Worm (Caenorhabditis elegans) whole organism, early embryonic: ENCODE data around the gene F16B4.7.

Experiments used
- B0310.2 ChIP-seq: sonication (generic microtip); optimal IDR thresholded peaks from 2 replicates; lab custom pipeline; 2016; ENCODE audit warnings: mild to moderate bottlenecking, missing genetic modification characterization, missing compliant biosample characterization
- F13C5.2 ChIP-seq: sonication (generic microtip); optimal IDR thresholded peaks from 2 replicates; lab custom pipeline; 2017; ENCODE audit warnings: mild to moderate bottlenecking, missing genetic modification characterization, inconsistent platforms, missing compliant biosample characterization
- aly-1 ChIP-seq: sonication (generic microtip); optimal IDR thresholded peaks from 2 replicates; lab custom pipeline; 2016; ENCODE audit warnings: missing genetic modification characterization, missing compliant biosample characterization
- ama-1 ChIP-seq: fragments of 150-350 bp; optimal IDR thresholded peaks from 2 replicates; lab custom pipeline; 2014
- ceh-13 ChIP-seq: fragments of 200-800 bp; sonication (Bioruptor generic); optimal IDR thresholded peaks from 2 replicates; lab custom pipeline; 2018; ENCODE audit warnings: mild to moderate bottlenecking, missing genetic modification characterization, missing compliant biosample characterization
- ceh-36 ChIP-seq: sonication (generic microtip); optimal IDR thresholded peaks from 2 replicates; lab custom pipeline; 2016; ENCODE audit warnings: missing genetic modification characterization, inconsistent platforms, missing compliant biosample characterization
- ets-7 ChIP-seq: sonication (generic microtip); optimal IDR thresholded peaks from 2 replicates; lab custom pipeline; 2016; ENCODE audit warnings: missing genotype, missing genetic modification characterization, missing compliant biosample characterization
- flt-1 ChIP-seq: fragments of 200-800 bp; sonication (Bioruptor generic); IDR thresholded peaks from 2 replicates; pipeline ENCODE4 v1.3.6; 2022; ENCODE audit warnings: missing genetic modification characterization, missing compliant biosample characterization
- hmbx-1 ChIP-seq: sonication (generic microtip); optimal IDR thresholded peaks from 2 replicates; lab custom pipeline; 2016; ENCODE audit warnings: mild to moderate bottlenecking, missing genetic modification characterization, missing compliant biosample characterization
- hmg-4 ChIP-seq: fragments of 200-800 bp; sonication (Bioruptor generic); optimal IDR thresholded peaks from 2 replicates; lab custom pipeline; 2018; ENCODE audit warnings: mild to moderate bottlenecking, missing genetic modification characterization, missing compliant biosample characterization
- hnd-1 ChIP-seq: sonication (generic microtip); optimal IDR thresholded peaks from 2 replicates; lab custom pipeline; 2016; ENCODE audit warnings: missing genetic modification characterization, missing compliant biosample characterization
- pes-1 ChIP-seq: fragments of 200-800 bp; sonication (Bioruptor generic); IDR thresholded peaks from 2 replicates; pipeline ENCODE4 v1.3.6; 2022; ENCODE audit warnings: missing genetic modification reagents, missing genetic modification characterization, missing compliant biosample characterization
- scrt-1 ChIP-seq: fragments of 200-800 bp; sonication (Bioruptor generic); IDR thresholded peaks from 2 replicates; pipeline ENCODE4 v1.3.6; 2022; ENCODE audit warnings: missing genetic modification characterization, missing compliant biosample characterization
- sea-1 ChIP-seq: fragments of 200-800 bp; sonication (Bioruptor generic); conservative IDR thresholded peaks from 2 replicates; pipeline ENCODE4 v1.3.6; 2022; ENCODE audit warnings: missing genetic modification characterization, missing compliant biosample characterization
- tbx-11 ChIP-seq: fragments of 200-800 bp; sonication (Bioruptor generic); IDR thresholded peaks from 2 replicates; pipeline ENCODE4 v1.3.6; 2022; ENCODE audit warnings: missing genetic modification characterization, missing compliant biosample characterization
- tbx-37 ChIP-seq: fragments of 200-800 bp; sonication (Bioruptor generic); conservative IDR thresholded peaks from 2 replicates; pipeline ENCODE4 v1.3.6; 2022; ENCODE audit warnings: missing genetic modification reagents, missing genetic modification characterization, missing compliant biosample characterization
- tra-4 ChIP-seq: sonication (generic microtip); optimal IDR thresholded peaks from 2 replicates; lab custom pipeline; 2017; ENCODE audit warnings: missing genetic modification characterization, missing compliant biosample characterization

F16B4.7 gene

DNA sequence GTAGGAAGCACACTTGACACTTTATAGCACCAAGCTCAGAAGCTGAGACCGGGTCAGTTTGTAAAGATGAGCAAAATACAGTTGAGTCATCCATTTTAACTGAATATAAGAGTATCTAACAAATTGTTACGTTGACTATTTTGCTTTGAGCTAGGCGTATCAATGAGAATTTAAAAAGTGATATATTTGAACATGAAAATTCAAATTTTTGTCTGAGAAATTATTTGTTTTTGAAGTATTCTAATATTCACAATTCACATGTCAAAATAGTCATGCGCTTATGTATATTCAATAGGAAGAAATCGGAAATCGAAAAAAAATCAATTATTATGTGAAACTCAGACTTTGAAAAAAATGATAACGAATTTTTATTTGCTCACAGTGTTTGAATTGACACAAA is 38.8 kb downstream of the F16B4.7 start, which contains the start of gene nhr-110:
TSS of gene nhr-110 (minus strand) at position 101 of the 400 bp plus-strand sequence.
- TF ChIP-seq ama-1 (lab: Kevin White, UChicago), result no peak
- no peak for TF ChIP-seq scrt-1 (GFP tag; lab: Robert Waterston, UW)
- no peak for TF ChIP-seq F13C5.2
- TF ChIP-seq hmbx-1 (tag; lab: Kevin White, UChicago), result no peak
- TF ChIP-seq flt-1, result no peak
- TF ChIP-seq ceh-13 (GFP tag; lab: Kevin White, UChicago), result no peak
- no peak for TF ChIP-seq hmg-4 (GFP tag; lab: Kevin White, UChicago)
- TF ChIP-seq ceh-36 (tag; lab: Kevin White, UChicago), result no peak

DNA sequence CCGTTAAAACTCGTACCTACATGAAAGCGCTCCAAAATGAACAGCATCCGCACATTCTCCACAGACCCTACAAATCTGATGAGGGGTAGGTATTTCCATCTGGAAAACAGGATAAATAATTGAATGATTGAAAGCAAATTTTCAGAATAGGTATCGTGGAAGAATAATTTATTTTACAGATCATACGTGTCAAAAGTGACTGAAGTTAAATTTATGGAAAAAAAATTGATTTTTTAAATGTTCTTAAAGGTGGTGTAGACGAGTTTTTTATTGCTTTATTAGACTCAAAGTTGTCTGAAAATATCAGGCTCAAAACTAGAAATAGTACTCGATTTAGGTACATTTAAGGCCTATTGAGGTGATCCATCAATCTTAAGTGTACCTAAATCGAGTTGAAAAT is 41.2 kb downstream of the F16B4.7 start, which contains the start of gene nhr-237:
TSS of gene nhr-237 (minus strand) at position 101 of the 400 bp plus-strand sequence.
- TF ChIP-seq tra-4 (tag; lab: Kevin White, UChicago) (no peak), B0310.2 (tag; lab: Kevin White, UChicago) (no peak), hnd-1 (tag; lab: Kevin White, UChicago) (no peak), F13C5.2 (no peak), hmg-4 (GFP tag; lab: Kevin White, UChicago) (no peak), scrt-1 (GFP tag; lab: Robert Waterston, UW) (no peak), hmbx-1 (tag; lab: Kevin White, UChicago) (no peak), ama-1 (lab: Kevin White, UChicago) (no peak), pes-1 (no peak), ets-7 (tag; lab: Kevin White, UChicago) (no peak), tbx-37 (no peak), flt-1 (no peak), tbx-11 (no peak), ceh-13 (GFP tag; lab: Kevin White, UChicago) (no peak), aly-1 (tag; lab: Kevin White, UChicago) (no peak), ceh-36 (tag; lab: Kevin White, UChicago) (no peak), sea-1 (GFP tag; lab: Robert Waterston, UW) (no peak)

DNA sequence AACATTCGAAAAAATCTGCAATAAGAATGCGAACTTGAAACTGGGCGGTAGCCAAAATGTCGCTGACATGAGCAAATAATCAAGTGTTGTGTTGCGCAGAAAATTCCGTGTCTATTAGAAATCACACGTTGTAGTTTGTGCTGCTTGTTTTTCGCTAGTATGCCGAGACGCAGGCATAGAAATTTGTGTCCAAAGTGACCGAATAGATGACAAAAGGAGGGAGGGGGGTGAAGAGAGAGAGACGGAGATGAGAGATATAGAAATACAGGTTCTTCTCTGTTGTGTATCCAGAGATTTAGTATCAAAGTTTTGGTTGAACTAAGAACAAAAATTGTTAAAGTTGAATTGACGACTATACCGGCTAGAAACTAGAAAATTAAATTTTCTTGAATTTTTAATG is 41.8 kb downstream of the F16B4.7 start:
- TF ChIP-seq scrt-1 (GFP tag; lab: Robert Waterston, UW), result no peak

DNA sequence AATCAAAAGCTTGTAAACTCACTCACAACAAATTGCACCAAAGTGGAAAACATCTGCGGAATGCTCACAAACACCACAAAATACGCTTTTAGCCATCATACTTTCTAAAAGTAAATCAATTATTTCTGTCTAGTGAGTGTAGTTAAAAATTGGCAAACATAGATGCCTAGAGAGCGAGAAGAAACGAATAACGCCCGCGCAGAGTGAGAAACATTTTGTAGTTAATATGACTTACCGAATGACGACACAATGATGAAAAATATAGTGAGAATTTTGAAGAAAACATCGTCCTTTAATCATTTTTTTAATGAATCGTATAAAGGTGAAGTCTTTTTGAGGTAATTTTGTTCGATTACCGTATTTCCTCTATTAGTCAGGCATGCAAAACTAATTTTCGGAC is 43.8 kb downstream of the F16B4.7 start, which contains the start of gene nhr-238:
TSS of gene nhr-238 (minus strand) at position 104 of the 400 bp plus-strand sequence.
- TF ChIP-seq ceh-36 (tag; lab: Kevin White, UChicago) (no peak), B0310.2 (tag; lab: Kevin White, UChicago) (no peak)

DNA sequence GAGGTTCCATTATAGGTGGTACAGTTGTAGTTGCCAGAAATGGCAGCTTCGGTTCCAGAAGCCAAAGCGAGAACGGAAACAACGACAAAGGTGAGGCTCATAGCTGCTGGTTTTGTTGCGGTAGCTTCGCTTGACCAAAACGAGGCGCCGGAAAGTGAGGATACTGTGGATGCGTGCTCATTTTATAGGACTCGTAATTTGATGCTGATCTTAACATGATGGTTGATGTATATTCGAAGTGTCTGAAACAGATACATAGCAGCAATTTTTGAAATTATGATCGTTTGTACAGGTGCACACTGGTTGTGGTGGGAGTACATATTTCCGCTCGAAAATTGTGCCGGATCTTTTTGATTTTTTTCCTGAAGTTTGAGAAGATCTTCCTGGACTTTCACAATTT is 45.6 kb downstream of the F16B4.7 start, which contains the start of gene Y46H3D.8:
TSS of gene Y46H3D.8 (minus strand) at position 101 of the 400 bp plus-strand sequence.
- no peak for TF ChIP-seq scrt-1 (GFP tag; lab: Robert Waterston, UW)
- TF ChIP-seq ama-1 (lab: Kevin White, UChicago), result no peak
- no peak for TF ChIP-seq ets-7 (tag; lab: Kevin White, UChicago)
- no peak for TF ChIP-seq ceh-36 (tag; lab: Kevin White, UChicago)
- no peak for TF ChIP-seq hmg-4 (GFP tag; lab: Kevin White, UChicago)
- no peak for TF ChIP-seq pes-1
- TF ChIP-seq hmbx-1 (tag; lab: Kevin White, UChicago), result no peak
- TF ChIP-seq hnd-1 (tag; lab: Kevin White, UChicago), result no peak
- no peak for TF ChIP-seq sea-1 (GFP tag; lab: Robert Waterston, UW)

DNA sequence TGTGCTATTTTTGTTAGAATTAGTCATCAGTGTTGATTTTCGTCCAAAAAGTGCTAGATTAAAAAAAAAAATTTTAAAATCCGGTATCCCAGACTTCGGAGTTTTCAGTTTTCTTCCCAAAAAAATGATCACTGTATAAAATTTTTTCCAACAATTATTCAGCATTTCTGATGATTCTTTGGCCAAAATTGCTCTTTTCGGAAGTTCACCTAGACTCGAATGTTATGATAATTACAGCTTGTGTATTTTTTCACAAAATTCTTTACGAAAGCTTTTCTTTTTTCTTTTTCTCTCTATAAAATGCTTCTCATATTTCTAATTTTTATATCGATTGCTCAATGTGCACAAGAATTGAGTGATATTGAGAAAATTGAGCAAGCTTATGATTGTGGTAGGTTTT is 46.2 kb downstream of the F16B4.7 start, which contains the start of gene irld-17:
TSS of gene irld-17 (plus strand) at position 301 of the 400 bp plus-strand sequence.
- no peak for TF ChIP-seq ets-7 (tag; lab: Kevin White, UChicago)
- TF ChIP-seq ama-1 (lab: Kevin White, UChicago), result no peak
- TF ChIP-seq ceh-13 (GFP tag; lab: Kevin White, UChicago), result no peak
- no peak for TF ChIP-seq scrt-1 (GFP tag; lab: Robert Waterston, UW)
- TF ChIP-seq hnd-1 (tag; lab: Kevin White, UChicago), result no peak
- no peak for TF ChIP-seq tbx-11
- TF ChIP-seq hmbx-1 (tag; lab: Kevin White, UChicago), result no peak
- no peak for TF ChIP-seq flt-1
- TF ChIP-seq aly-1 (tag; lab: Kevin White, UChicago), result no peak
- no peak for TF ChIP-seq hmg-4 (GFP tag; lab: Kevin White, UChicago)
- no peak for TF ChIP-seq sea-1 (GFP tag; lab: Robert Waterston, UW)
- TF ChIP-seq tbx-37, result no peak
